Worm (Caenorhabditis elegans) whole organism, L2 larva: ENCODE measurements around the gene C56A3.8.

Experiments used
- gmeb-1 ChIP-seq: fragments of 150-350 bp; optimal IDR thresholded peaks from 2 replicates; lab custom pipeline; 2014; ENCODE audit warnings: missing biosample characterization, missing genetic modification characterization
- nhr-6 ChIP-seq: fragments of 150-350 bp; optimal IDR thresholded peaks from 2 replicates; lab custom pipeline; 2014; ENCODE audit warnings: missing biosample characterization, missing genetic modification characterization

DNA sequence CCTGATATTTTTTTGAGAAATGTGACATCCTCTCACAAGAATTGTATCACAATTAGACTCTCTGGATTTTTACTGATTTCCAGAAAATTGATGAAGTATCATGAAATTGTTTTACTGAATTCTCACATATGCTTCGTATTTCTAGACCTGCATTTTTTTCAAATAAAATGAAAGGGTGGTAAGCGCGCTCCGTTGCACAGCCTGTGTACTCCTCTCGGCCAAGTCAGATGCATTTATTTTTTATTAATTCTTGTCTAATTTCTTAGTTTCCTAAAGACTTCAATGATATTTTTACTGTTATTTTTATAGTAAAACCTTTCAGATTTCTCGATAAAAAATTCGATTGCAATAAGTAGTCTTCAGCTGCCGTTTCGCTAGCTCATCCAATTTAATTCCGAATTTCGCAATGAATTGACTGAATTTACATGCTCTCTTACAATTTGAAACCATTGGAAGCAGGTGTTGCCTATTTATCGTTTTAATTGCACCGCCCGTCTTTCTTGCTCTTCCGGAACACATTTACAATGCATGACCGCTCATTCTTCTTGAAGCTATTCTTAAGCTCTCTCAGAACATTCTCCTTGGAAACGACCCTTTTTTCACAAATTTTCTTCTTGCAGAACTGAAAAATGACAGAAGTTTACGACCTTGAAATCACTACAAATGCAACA lies 31.6 kb downstream of the C56A3.8 start, which contains the start of gene tbcb-1:
- no peak for TF ChIP-seq nhr-6 (tag; lab: Kevin White, UChicago)
- peak; percentile 35 for TF ChIP-seq gmeb-1 (tag; lab: Kevin White, UChicago)
